Worm (Caenorhabditis elegans) whole organism, late embryonic: ENCODE results near the gene cyp-35A2.

Source experiments
- ceh-6 ChIP-seq: fragments of 200-800 bp; sonication (Bioruptor generic); optimal IDR thresholded peaks from 2 replicates; lab custom pipeline; 2018; ENCODE audit warnings: mild to moderate bottlenecking, missing genetic modification characterization, missing compliant biosample characterization
- elt-2 ChIP-seq: sonication (generic microtip); optimal IDR thresholded peaks from 2 replicates; lab custom pipeline; 2016; ENCODE audit warnings: missing genetic modification reagents, missing genetic modification characterization, missing compliant biosample characterization
- fax-1 ChIP-seq: sonication (generic microtip); optimal IDR thresholded peaks from 2 replicates; lab custom pipeline; 2016; ENCODE audit warnings: missing genotype, missing genetic modification characterization, missing compliant biosample characterization
- pha-2 ChIP-seq: sonication (generic microtip); optimal IDR thresholded peaks from 2 replicates; lab custom pipeline; 2017; ENCODE audit warnings: mild to moderate bottlenecking, missing genetic modification characterization, missing compliant biosample characterization
- pha-4 ChIP-seq: fragments of 150-350 bp; optimal IDR thresholded peaks from 2 replicates; lab custom pipeline; 2018; ENCODE audit warnings: missing biosample characterization, missing genetic modification reagents, missing genetic modification characterization
- pqm-1 ChIP-seq: sonication (generic microtip); optimal IDR thresholded peaks from 2 replicates; lab custom pipeline; 2016; ENCODE audit warnings: missing genetic modification characterization, missing compliant biosample characterization

DNA sequence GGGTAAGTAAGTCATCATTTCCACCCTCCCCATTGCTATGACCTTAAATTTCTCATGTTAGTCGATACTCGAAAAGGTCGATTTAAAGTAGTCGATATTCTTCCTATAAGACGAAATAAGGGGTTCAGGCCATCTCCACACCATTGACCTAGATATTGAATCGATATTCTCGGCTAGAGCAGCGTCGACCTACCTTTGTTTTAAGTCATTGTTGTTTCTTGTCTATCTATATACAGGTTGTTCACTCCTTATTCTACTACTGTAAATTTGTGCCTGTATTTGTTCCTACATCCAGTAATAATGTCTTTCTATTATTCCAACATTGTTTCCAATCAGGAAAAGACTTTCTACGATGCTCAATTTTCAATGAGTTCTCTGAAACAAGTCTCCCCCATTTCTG lies 37.1 kb downstream of the cyp-35A2 start, which contains the start of gene F10G2.4:
- TF ChIP-seq pqm-1 (tag; lab: Kevin White, UChicago), result no peak
- TF ChIP-seq fax-1 (tag; lab: Kevin White, UChicago), result no peak
- TF ChIP-seq elt-2 (tag; lab: Kevin White, UChicago), result no peak
- TF ChIP-seq pha-2 (tag; lab: Kevin White, UChicago), result no peak
- TF ChIP-seq pha-4, result no peak
- TF ChIP-seq ceh-6 (GFP tag; lab: Kevin White, UChicago), result no peak
